Fruit fly (Drosophila melanogaster) whole organism, embryonic: Measurements from ENCODE around the gene SclB.

ENCODE experiments used
- Atf6 ChIP-seq: fragments of 200-800 bp; sonication (Bioruptor generic); IDR thresholded peaks from 2 replicates; pipeline ENCODE4 v1.3.6; 2022; ENCODE audit warnings: missing biosample characterization, missing genetic modification characterization
- CG10209 ChIP-seq: fragments of 200-800 bp; sonication (Bioruptor generic); optimal IDR thresholded peaks from 3 replicates; lab custom pipeline; 2017; ENCODE audit warnings: missing biosample characterization, mild to moderate bottlenecking, missing genetic modification characterization, missing genetic modification reagents
- CG11723 ChIP-seq: fragments of 200-800 bp; sonication (Bioruptor generic); optimal IDR thresholded peaks from 2 replicates; lab custom pipeline; 2017; ENCODE audit warnings: missing biosample characterization, mild to moderate bottlenecking, missing genetic modification characterization
- CG12769 ChIP-seq: fragments of 200-800 bp; sonication (Bioruptor generic); optimal IDR thresholded peaks from 2 replicates; lab custom pipeline; 2019; ENCODE audit warnings: missing biosample characterization, mild to moderate bottlenecking, missing genetic modification characterization, moderate library complexity
- CG13424 ChIP-seq: fragments of 200-800 bp; sonication (Bioruptor generic); optimal IDR thresholded peaks from 2 replicates; lab custom pipeline; 2019; ENCODE audit warnings: missing biosample characterization, mild to moderate bottlenecking, missing genetic modification characterization, moderate library complexity
- CG14667 ChIP-seq: fragments of 200-800 bp; sonication (Bioruptor generic); IDR thresholded peaks from 2 replicates; pipeline ENCODE4 v1.3.6; 2022; ENCODE audit warnings: missing biosample characterization, missing genetic modification characterization
- CG17612 ChIP-seq: fragments of 200-800 bp; sonication (Bioruptor generic); IDR thresholded peaks from 2 replicates; pipeline ENCODE4 v1.3.6; 2022; ENCODE audit warnings: missing biosample characterization, missing genetic modification characterization
- CG18599 ChIP-seq: fragments of 200-800 bp; sonication (Bioruptor generic); optimal IDR thresholded peaks from 3 replicates; lab custom pipeline; 2017; ENCODE audit warnings: missing biosample characterization, missing genetic modification characterization, mild to moderate bottlenecking, moderate library complexity, missing genetic modification reagents
- CG2712 ChIP-seq: fragments of 200-800 bp; optimal IDR thresholded peaks from 3 replicates; lab custom pipeline; 2019; ENCODE audit warnings: missing biosample characterization, mild to moderate bottlenecking, missing genetic modification characterization, moderate library complexity
- CG4328 ChIP-seq: fragments of 200-800 bp; sonication (Bioruptor generic); optimal IDR thresholded peaks from 3 replicates; lab custom pipeline; 2017; ENCODE audit warnings: missing biosample characterization, missing genetic modification reagents, missing genetic modification characterization
- CG6272 ChIP-seq: fragments of 200-800 bp; sonication (Bioruptor generic); IDR thresholded peaks from 2 replicates; pipeline ENCODE4 v1.3.6; 2022; ENCODE audit warnings: missing biosample characterization, missing genetic modification characterization
- CG6683 ChIP-seq: fragments of 200-800 bp; sonication (Bioruptor generic); optimal IDR thresholded peaks from 2 replicates; lab custom pipeline; 2017; ENCODE audit warnings: missing biosample characterization, mild to moderate bottlenecking, missing genetic modification characterization, missing genetic modification reagents
- CG6689 ChIP-seq: fragments of 200-800 bp; sonication (Bioruptor generic); IDR thresholded peaks from 2 replicates; pipeline ENCODE4 v1.3.6; 2022; ENCODE audit warnings: missing biosample characterization, missing genetic modification characterization
- CG7556 ChIP-seq: fragments of 200-800 bp; sonication (Bioruptor generic); optimal IDR thresholded peaks from 2 replicates; lab custom pipeline; 2017; ENCODE audit warnings: missing biosample characterization, mild to moderate bottlenecking, missing genetic modification characterization
- CG7963 ChIP-seq: fragments of 200-800 bp; sonication (Bioruptor generic); IDR thresholded peaks from 3 replicates; pipeline ENCODE4 v1.3.6; 2022; ENCODE audit warnings: missing biosample characterization, missing genetic modification characterization; ENCODE audit not compliant: partially characterized antibody
- CG8478 ChIP-seq: fragments of >200 bp; optimal IDR thresholded peaks from 2 replicates; lab custom pipeline; 2018
- CG8765 ChIP-seq: fragments of 200-800 bp; sonication (Bioruptor generic); IDR thresholded peaks from 2 replicates; pipeline ENCODE4 v1.3.6; 2022; ENCODE audit warnings: missing biosample characterization, missing genetic modification characterization
- CG9817 ChIP-seq: fragments of 200-800 bp; sonication (Bioruptor generic); optimal IDR thresholded peaks from 2 replicates; lab custom pipeline; 2018; ENCODE audit warnings: missing biosample characterization, mild to moderate bottlenecking, missing genetic modification characterization, moderate library complexity
- CG9932 ChIP-seq: fragments of 200-800 bp; sonication (Bioruptor generic); IDR thresholded peaks from 2 replicates; pipeline ENCODE4 v1.3.6; 2022; ENCODE audit warnings: missing biosample characterization, missing genetic modification characterization
- CoRest ChIP-seq: fragments of 200-800 bp; sonication (Bioruptor generic); optimal IDR thresholded peaks from 3 replicates; lab custom pipeline; 2018; ENCODE audit warnings: missing biosample characterization, mild to moderate bottlenecking, missing genetic modification characterization, moderate library complexity
- D19A ChIP-seq: fragments of 200-800 bp; optimal IDR thresholded peaks from 3 replicates; lab custom pipeline; 2019; ENCODE audit warnings: missing biosample characterization, mild to moderate bottlenecking, missing genetic modification characterization, moderate library complexity
- Dfd ChIP-seq, 2 experiments: fragments of >200 bp; optimal IDR thresholded peaks; 2 replicates each; lab custom pipeline; 2017; ENCODE audit warnings: missing biosample characterization in 2 of 2, missing genetic modification characterization in 2 of 2
- Doc2 ChIP-seq: fragments of 200-800 bp; sonication (Bioruptor generic); IDR thresholded peaks from 2 replicates; pipeline ENCODE4 v1.3.6; 2022; ENCODE audit warnings: missing biosample characterization, missing genetic modification characterization
- Ets65A ChIP-seq: fragments of 200-800 bp; sonication (Bioruptor generic); peaks from one replicate; lab custom pipeline; 2016; ENCODE audit warnings: missing biosample characterization, missing genetic modification characterization
- MTF-1 ChIP-seq: fragments of 200-800 bp; sonication (Bioruptor generic); optimal IDR thresholded peaks from 2 replicates; lab custom pipeline; 2018; ENCODE audit warnings: missing biosample characterization, mild to moderate bottlenecking, missing genetic modification characterization, borderline replicate concordance
- Meics ChIP-seq: fragments of 200-800 bp; sonication (Bioruptor generic); optimal IDR thresholded peaks from 2 replicates; lab custom pipeline; 2017; ENCODE audit warnings: missing biosample characterization, mild to moderate bottlenecking, missing genetic modification characterization
- Nf-YC ChIP-seq: fragments of 200-800 bp; optimal IDR thresholded peaks from 3 replicates; lab custom pipeline; 2019; ENCODE audit warnings: missing biosample characterization, mild to moderate bottlenecking, missing genetic modification characterization, moderate library complexity
- Six4 ChIP-seq: fragments of 200-800 bp; sonication (Bioruptor generic); optimal IDR thresholded peaks from 2 replicates; lab custom pipeline; 2016; ENCODE audit warnings: missing biosample characterization, missing genetic modification characterization
- Sox100B ChIP-seq: fragments of 200-800 bp; sonication (Bioruptor generic); optimal IDR thresholded peaks from 3 replicates; lab custom pipeline; 2018; ENCODE audit warnings: missing biosample characterization, mild to moderate bottlenecking, missing genetic modification characterization
- Sox102F ChIP-seq: fragments of 200-800 bp; sonication (Bioruptor generic); optimal IDR thresholded peaks from 2 replicates; lab custom pipeline; 2018; ENCODE audit warnings: missing biosample characterization, mild to moderate bottlenecking, missing genetic modification characterization, moderate library complexity
- Ssrp ChIP-seq: fragments of 200-800 bp; sonication (Bioruptor generic); optimal IDR thresholded peaks from 2 replicates; lab custom pipeline; 2018; ENCODE audit warnings: missing biosample characterization, mild to moderate bottlenecking, missing genetic modification characterization, moderate library complexity
- Tbp ChIP-seq: fragments of >200 bp; optimal IDR thresholded peaks from 2 replicates; lab custom pipeline; 2018; ENCODE audit warnings: missing biosample characterization, missing genetic modification characterization
- bbx ChIP-seq: fragments of 200-800 bp; sonication (Bioruptor generic); IDR thresholded peaks from 2 replicates; pipeline ENCODE4 v1.3.6; 2022; ENCODE audit warnings: missing biosample characterization, missing genetic modification characterization; ENCODE audit not compliant: partially characterized antibody
- ewg ChIP-seq: fragments of 200-800 bp; sonication (Bioruptor generic); optimal IDR thresholded peaks from 3 replicates; lab custom pipeline; 2017; ENCODE audit warnings: mild to moderate bottlenecking, missing biosample characterization, missing genetic modification reagents, missing genetic modification characterization
- eyg ChIP-seq: fragments of 200-800 bp; sonication (Bioruptor generic); optimal IDR thresholded peaks from 3 replicates; lab custom pipeline; 2016; ENCODE audit warnings: missing biosample characterization, missing genetic modification characterization
- gfzf ChIP-seq: fragments of 200-800 bp; sonication (Bioruptor generic); optimal IDR thresholded peaks from 2 replicates; lab custom pipeline; 2016; ENCODE audit warnings: missing biosample characterization, mild to moderate bottlenecking, missing genetic modification characterization, moderate library complexity
- jumu ChIP-seq: fragments of 200-800 bp; sonication (Bioruptor generic); optimal IDR thresholded peaks from 3 replicates; lab custom pipeline; 2016; ENCODE audit warnings: missing biosample characterization, missing genetic modification characterization
- lola ChIP-seq, 3 experiments: fragments of >200 bp in 2 of 3; fragments of 200-800 bp in 1 of 3; sonication (Bioruptor generic) in 1 of 3; optimal IDR thresholded peaks; 2 replicates each; lab custom pipeline; 2017 to 2019; ENCODE audit warnings: missing biosample characterization in 3 of 3, missing genetic modification characterization in 3 of 3, mild to moderate bottlenecking in 1 of 3, moderate library complexity in 1 of 3
- nmo ChIP-seq: fragments of 200-800 bp; sonication (Bioruptor generic); optimal IDR thresholded peaks from 2 replicates; lab custom pipeline; 2018; ENCODE audit warnings: missing biosample characterization, mild to moderate bottlenecking, missing genetic modification characterization, moderate library complexity
- odd ChIP-seq: fragments of 200-800 bp; sonication (Bioruptor generic); optimal IDR thresholded peaks from 2 replicates; lab custom pipeline; 2017; ENCODE audit warnings: missing biosample characterization, mild to moderate bottlenecking, missing genetic modification characterization
- onecut ChIP-seq: fragments of 200-800 bp; sonication (Bioruptor generic); IDR thresholded peaks from 2 replicates; pipeline ENCODE4 v1.3.6; 2022; ENCODE audit warnings: missing biosample characterization, missing genetic modification characterization
- peb ChIP-seq: fragments of 200-800 bp; sonication (Bioruptor generic); IDR thresholded peaks from 2 replicates; pipeline ENCODE4 v1.3.6; 2022; ENCODE audit warnings: missing biosample characterization, missing genetic modification characterization
- phol ChIP-seq: fragments of 200-800 bp; sonication (Bioruptor generic); optimal IDR thresholded peaks from 3 replicates; lab custom pipeline; 2018; ENCODE audit warnings: missing biosample characterization, mild to moderate bottlenecking, missing genetic modification characterization, moderate library complexity
- row ChIP-seq: fragments of 200-800 bp; sonication (Bioruptor generic); IDR thresholded peaks from 3 replicates; pipeline ENCODE4 v1.3.6; 2022; ENCODE audit warnings: missing biosample characterization, missing genetic modification characterization
- run ChIP-seq: fragments of 200-800 bp; sonication (Bioruptor generic); optimal IDR thresholded peaks from 3 replicates; lab custom pipeline; 2018; ENCODE audit warnings: missing biosample characterization, mild to moderate bottlenecking, missing genetic modification characterization
- sc ChIP-seq, 3 experiments: fragments of >200 bp in 2 of 3; fragments of 200-800 bp in 1 of 3; sonication (Bioruptor generic) in 1 of 3; optimal IDR thresholded peaks; 2 replicates in 2 of 3; 3 replicates in 1 of 3; lab custom pipeline; 2017; ENCODE audit warnings: mild to moderate bottlenecking in 1 of 3, missing biosample characterization in 1 of 3, missing genetic modification characterization in 1 of 3, missing genetic modification reagents in 1 of 3
- sens ChIP-seq: fragments of 200-800 bp; sonication (Bioruptor generic); peaks from one replicate; lab custom pipeline; 2016; ENCODE audit warnings: missing biosample characterization, missing genetic modification characterization
- sisA ChIP-seq: fragments of 200-800 bp; sonication (Bioruptor generic); IDR thresholded peaks from 2 replicates; pipeline ENCODE4 v1.3.6; 2022; ENCODE audit warnings: missing biosample characterization, missing genetic modification characterization
- slou ChIP-seq: fragments of 200-800 bp; sonication (Bioruptor generic); optimal IDR thresholded peaks from 3 replicates; lab custom pipeline; 2016; ENCODE audit warnings: missing biosample characterization, missing genetic modification characterization
- vvl ChIP-seq: fragments of 200-800 bp; sonication (Bioruptor generic); IDR thresholded peaks from 2 replicates; pipeline ENCODE4 v1.3.6; 2022; ENCODE audit warnings: missing biosample characterization, missing genetic modification characterization

The SclB gene

DNA sequence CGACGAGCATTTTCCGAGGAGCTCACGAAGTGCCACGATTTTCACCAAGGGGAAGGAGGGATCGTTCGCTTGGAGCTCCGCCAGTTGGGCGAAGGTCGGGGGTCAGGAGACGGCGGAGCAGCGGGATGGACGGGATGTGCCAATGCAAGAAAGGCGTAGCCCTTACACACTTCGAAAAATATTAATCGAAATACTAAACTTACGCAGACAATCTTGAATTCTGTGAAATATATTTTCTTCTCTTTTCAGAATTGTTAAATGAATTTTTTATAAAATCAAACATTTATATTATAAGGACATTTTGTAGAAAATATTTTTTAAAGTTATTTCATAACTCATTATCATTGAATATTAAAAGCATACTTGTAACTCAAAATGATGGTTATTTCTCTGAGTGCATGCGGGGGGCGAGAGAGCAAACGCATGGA is 31.1 kb downstream of the SclB start (continued):
- TF ChIP-seq eyg (no peak), Ssrp (peak; percentile 62), peb (GFP tag; lab: Robert Waterston, UW) (no peak), row (GFP tag; lab: Robert Waterston, UW) (peak; percentile 64), ewg (GFP tag; lab: Kevin White, UChicago) (peak; percentile 8), Nf-YC (peak; percentile 60), nmo (GFP tag; lab: Kevin White, UChicago) (peak; percentile 66), CG2712 (tag; lab: Kevin White, UChicago) (peak; percentile 72), gfzf (GFP tag; lab: Kevin White, UChicago) (no peak), CG10209 (GFP tag; lab: Kevin White, UChicago) (peak; percentile 27), CG4328 (GFP tag; lab: Kevin White, UChicago) (no peak), sc (optimal IDR thresholded peaks at IDR 0.05; lab: Kevin White, UChicago) (no peak), sc (GFP tag; optimal IDR thresholded peaks at IDR 0.05; lab: Kevin White, UChicago) (peak; percentile 20), Meics (GFP tag; lab: Kevin White, UChicago) (peak; percentile 40), Tbp (no peak), CG9932 (peak; percentile 39; the same call in 1 of the 2 replicates), CG11723 (GFP tag; lab: Kevin White, UChicago) (no peak), Ets65A (GFP tag; lab: Kevin White, UChicago) (peak; percentile 80), Six4 (no peak), Atf6 (GFP tag; lab: Robert Waterston, UW) (peak; percentile 61; the same call in 1 of the 2 replicates), CoRest (tag; lab: Kevin White, UChicago) (peak; percentile 67), phol (peak; percentile 57), run (tag; lab: Kevin White, UChicago) (peak; percentile 1), CG7963 (GFP tag; lab: Robert Waterston, UW) (no peak), CG17612 (GFP tag; lab: Robert Waterston, UW) (no peak), Sox102F (GFP tag; lab: Kevin White, UChicago) (peak; percentile 70), CG8478 (no peak), CG12769 (tag; lab: Kevin White, UChicago) (peak; percentile 89), sens (GFP tag; lab: Kevin White, UChicago) (no peak), lola (GFP tag; optimal IDR thresholded peaks at IDR 0.05; lab: Kevin White, UChicago) (peak in 1 of 3 experiments; percentile 23), jumu (GFP tag; lab: Kevin White, UChicago) (no peak), CG13424 (peak; percentile 74), CG6689 (GFP tag; lab: Robert Waterston, UW) (peak; percentile 40), sisA (GFP tag; lab: Robert Waterston, UW) (peak; percentile 46), Dfd (GFP tag; optimal IDR thresholded peaks at IDR 0.05; lab: Kevin White, UChicago) (no peak), vvl (GFP tag; lab: Robert Waterston, UW) (no peak), Sox100B (GFP tag; lab: Kevin White, UChicago) (peak; percentile 71), D19A (tag; lab: Kevin White, UChicago) (peak; percentile 45), CG14667 (peak; percentile 29; the same call in 1 of the 2 replicates), onecut (GFP tag; lab: Robert Waterston, UW) (no peak), Doc2 (0 out of 2 replicates have a peak, but pooled peaks have one; percentile 13), CG6683 (GFP tag; lab: Kevin White, UChicago) (no peak), CG6272 (GFP tag; lab: Robert Waterston, UW) (no peak), CG8765 (GFP tag; lab: Robert Waterston, UW) (no peak), CG9817 (peak; percentile 38), CG18599 (GFP tag; lab: Kevin White, UChicago) (peak; percentile 41), odd (GFP tag; lab: Kevin White, UChicago) (peak; percentile 24), CG7556 (GFP tag; lab: Kevin White, UChicago) (peak; percentile 74), bbx (GFP tag; lab: Robert Waterston, UW) (no peak), MTF-1 (GFP tag; lab: Kevin White, UChicago) (no peak), slou (no peak)
